Fruit fly (Drosophila melanogaster) whole organism: ENCODE measurements around the gene Vps13D.

ENCODE experiments used
- CG8478 ChIP-seq: fragments of >200 bp; optimal IDR thresholded peaks from 2 replicates; lab custom pipeline; 2018; ENCODE audit warnings: inconsistent platforms
- EcR ChIP-seq, 2 experiments: fragments of >200 bp; optimal IDR thresholded peaks; 2 replicates each; lab custom pipeline; 2017; ENCODE audit warnings: missing biosample characterization in 2 of 2, missing genetic modification characterization in 2 of 2, missing genetic modification reagents in 2 of 2
- pan ChIP-seq: fragments of >200 bp; optimal IDR thresholded peaks from 2 replicates; lab custom pipeline; 2017
- psq ChIP-seq: fragments of >200 bp; optimal IDR thresholded peaks from 2 replicates; lab custom pipeline; 2017
- usp ChIP-seq: fragments of >200 bp; optimal IDR thresholded peaks from 2 replicates; lab custom pipeline; 2017; ENCODE audit warnings: missing biosample characterization, missing genetic modification characterization, mixed read lengths

- TF ChIP-seq pan (lab: Kevin White, UChicago) (no peak), psq (no peak), EcR (GFP tag; optimal IDR thresholded peaks at IDR 0.05; lab: Kevin White, UChicago) (no peak), usp (no peak), CG8478 (lab: Kevin White, UChicago) (no peak)
Observed at dm6 chr3L:12727212-12727611, 27.6 kb upstream of the Vps13D start.
